Worm (Caenorhabditis elegans) whole organism, L1 larva: ENCODE measurements around the gene eelo-1.

Experiments
- C16A3.4 ChIP-seq: fragments of 150-350 bp; optimal IDR thresholded peaks from 2 replicates; lab custom pipeline; 2014; ENCODE audit warnings: missing biosample characterization, missing genetic modification characterization
- C34B4.2 ChIP-seq: sonication (generic microtip); optimal IDR thresholded peaks from 2 replicates; lab custom pipeline; 2017; ENCODE audit warnings: mild to moderate bottlenecking, missing genetic modification characterization, missing compliant biosample characterization
- Y116A8C.19 ChIP-seq: sonication (generic microtip); optimal IDR thresholded peaks from 2 replicates; lab custom pipeline; 2016; ENCODE audit warnings: missing compliant biosample characterization, missing genetic modification characterization, borderline replicate concordance
- aha-1 ChIP-seq: fragments of 150-350 bp; optimal IDR thresholded peaks from 2 replicates; lab custom pipeline; 2014; ENCODE audit warnings: missing biosample characterization, missing genetic modification characterization
- alr-1 ChIP-seq: fragments of 200-800 bp; sonication (Bioruptor generic); optimal IDR thresholded peaks from 2 replicates; lab custom pipeline; 2018; ENCODE audit warnings: borderline replicate concordance, mild to moderate bottlenecking, missing genetic modification characterization, missing compliant biosample characterization
- blmp-1 ChIP-seq: fragments of 150-350 bp; optimal IDR thresholded peaks from 2 replicates; lab custom pipeline; 2014; ENCODE audit warnings: missing biosample characterization, missing genetic modification characterization
- ceh-63 ChIP-seq: fragments of 200-800 bp; sonication (Bioruptor generic); optimal IDR thresholded peaks from 2 replicates; lab custom pipeline; 2018; ENCODE audit warnings: mild to moderate bottlenecking, missing genetic modification characterization, missing compliant biosample characterization
- ceh-82 ChIP-seq, 3 experiments: fragments of 150-350 bp in 1 of 3; sonication (generic microtip) in 2 of 3; optimal IDR thresholded peaks; 2 replicates each; lab custom pipeline; 2014 to 2017; ENCODE audit warnings: missing biosample characterization in 3 of 3, missing genetic modification characterization in 3 of 3
- ceh-90 ChIP-seq: sonication (generic microtip); optimal IDR thresholded peaks from 2 replicates; lab custom pipeline; 2016; ENCODE audit warnings: missing genetic modification characterization, missing compliant biosample characterization
- dpl-1 ChIP-seq, 3 experiments: fragments of 150-350 bp in 2 of 3; sonication (generic microtip) in 1 of 3; optimal IDR thresholded peaks; 2 replicates each; lab custom pipeline; 2014 to 2017; ENCODE audit warnings: missing biosample characterization in 3 of 3, missing genetic modification characterization in 3 of 3, missing genetic modification reagents in 3 of 3
- dsc-1 ChIP-seq: sonication (generic microtip); optimal IDR thresholded peaks from 2 replicates; lab custom pipeline; 2016; ENCODE audit warnings: mild to moderate bottlenecking, missing genetic modification characterization, missing compliant biosample characterization
- efl-1 ChIP-seq, 4 experiments: fragments of 150-350 bp; optimal IDR thresholded peaks in 3 of 4; peaks in 1 of 4; 1 replicate in 1 of 4; 2 replicates in 3 of 4; lab custom pipeline; 2014; ENCODE audit warnings: missing biosample characterization in 2 of 4, missing genetic modification characterization in 2 of 4, missing genetic modification reagents in 2 of 4
- efl-3 ChIP-seq: fragments of 200-800 bp; sonication (Bioruptor generic); optimal IDR thresholded peaks from 2 replicates; lab custom pipeline; 2018; ENCODE audit warnings: mild to moderate bottlenecking, missing genetic modification characterization, missing compliant biosample characterization
- fkh-10 ChIP-seq: sonication (generic microtip); optimal IDR thresholded peaks from 2 replicates; lab custom pipeline; 2017; ENCODE audit warnings: missing biosample characterization, missing genetic modification reagents, missing genetic modification characterization
- fkh-4 ChIP-seq: sonication (generic microtip); optimal IDR thresholded peaks from 2 replicates; lab custom pipeline; 2016; ENCODE audit warnings: missing compliant biosample characterization, missing genetic modification characterization, borderline replicate concordance
- fkh-8 ChIP-seq: sonication (generic microtip); optimal IDR thresholded peaks from 2 replicates; lab custom pipeline; 2016; ENCODE audit warnings: mild to moderate bottlenecking, missing genetic modification characterization, missing compliant biosample characterization
- irx-1 ChIP-seq: sonication (generic microtip); optimal IDR thresholded peaks from 2 replicates; lab custom pipeline; 2016; ENCODE audit warnings: missing genetic modification characterization, missing compliant biosample characterization
- isw-1 ChIP-seq: fragments of 200-800 bp; sonication (Bioruptor generic); IDR thresholded peaks from 2 replicates; pipeline ENCODE4 v1.3.6; 2022; ENCODE audit warnings: missing genetic modification characterization, missing compliant biosample characterization
- lin-15B ChIP-seq: fragments of 150-350 bp; sonication (generic microtip); optimal IDR thresholded peaks from 3 replicates; lab custom pipeline; 2014; ENCODE audit warnings: missing biosample characterization, missing genetic modification characterization
- lin-35 ChIP-seq, 2 experiments: fragments of 150-350 bp; optimal IDR thresholded peaks; 2 replicates each; lab custom pipeline; 2014; ENCODE audit warnings: missing biosample characterization in 2 of 2, missing genetic modification characterization in 2 of 2, missing genetic modification reagents in 2 of 2
- lsy-2 ChIP-seq, 2 experiments: fragments of 150-350 bp; optimal IDR thresholded peaks; 2 replicates each; lab custom pipeline; 2014; ENCODE audit warnings: missing biosample characterization in 2 of 2, missing genetic modification characterization in 2 of 2
- mdl-1 ChIP-seq, 2 experiments: fragments of 150-350 bp; optimal IDR thresholded peaks; 2 replicates each; lab custom pipeline; 2014 to 2017; ENCODE audit warnings: missing biosample characterization in 2 of 2, missing genetic modification characterization in 2 of 2, inconsistent platforms in 1 of 2
- nhr-12 ChIP-seq: sonication (generic microtip); optimal IDR thresholded peaks from 2 replicates; lab custom pipeline; 2017; ENCODE audit warnings: missing biosample characterization, missing genetic modification characterization
- nhr-28 ChIP-seq: fragments of 150-350 bp; optimal IDR thresholded peaks from 2 replicates; lab custom pipeline; 2014; ENCODE audit warnings: missing biosample characterization, missing genetic modification characterization
- nhr-71 ChIP-seq: sonication (generic microtip); optimal IDR thresholded peaks from 2 replicates; lab custom pipeline; 2016; ENCODE audit warnings: mild to moderate bottlenecking, missing genetic modification characterization, moderate library complexity, missing compliant biosample characterization
- nhr-84 ChIP-seq: sonication (generic microtip); optimal IDR thresholded peaks from 2 replicates; lab custom pipeline; 2017; ENCODE audit warnings: missing biosample characterization, missing genetic modification characterization
- nhr-85 ChIP-seq: sonication (generic microtip); peaks from one replicate; lab custom pipeline; 2016; ENCODE audit warnings: missing genetic modification characterization, inconsistent platforms, missing compliant biosample characterization
- nhr-90 ChIP-seq: sonication (generic microtip); optimal IDR thresholded peaks from 2 replicates; lab custom pipeline; 2016; ENCODE audit warnings: mild to moderate bottlenecking, missing genetic modification characterization, missing compliant biosample characterization; ENCODE audit not compliant: poor library complexity
- pax-3 ChIP-seq: fragments of 200-800 bp; sonication (Bioruptor generic); optimal IDR thresholded peaks from 2 replicates; lab custom pipeline; 2018; ENCODE audit warnings: mild to moderate bottlenecking, missing genetic modification characterization, moderate library complexity, missing compliant biosample characterization
- snu-23 ChIP-seq: sonication (generic microtip); optimal IDR thresholded peaks from 2 replicates; lab custom pipeline; 2016; ENCODE audit warnings: missing genetic modification characterization, missing compliant biosample characterization
- sptf-1 ChIP-seq: fragments of 150-350 bp; optimal IDR thresholded peaks from 2 replicates; lab custom pipeline; 2014; ENCODE audit warnings: missing biosample characterization, missing genetic modification characterization
- swsn-7 ChIP-seq: sonication (generic microtip); optimal IDR thresholded peaks from 2 replicates; lab custom pipeline; 2016; ENCODE audit warnings: missing genetic modification characterization, missing compliant biosample characterization
- tbx-2 ChIP-seq: sonication (generic microtip); optimal IDR thresholded peaks from 2 replicates; lab custom pipeline; 2016; ENCODE audit warnings: missing genetic modification characterization, missing compliant biosample characterization
- unc-130 ChIP-seq: fragments of 150-350 bp; optimal IDR thresholded peaks from 2 replicates; lab custom pipeline; 2017; ENCODE audit warnings: missing biosample characterization, missing genetic modification characterization, inconsistent platforms
- unc-62 ChIP-seq: fragments of 150-350 bp; optimal IDR thresholded peaks from 2 replicates; lab custom pipeline; 2014; ENCODE audit warnings: missing biosample characterization, missing genetic modification reagents, missing genetic modification characterization
- unc-86 ChIP-seq: sonication (generic microtip); optimal IDR thresholded peaks from 2 replicates; lab custom pipeline; 2016; ENCODE audit warnings: missing genetic modification characterization, missing compliant biosample characterization
- vab-15 ChIP-seq: sonication (generic microtip); optimal IDR thresholded peaks from 2 replicates; lab custom pipeline; 2017; ENCODE audit warnings: missing genotype, mild to moderate bottlenecking, missing genetic modification characterization, missing compliant biosample characterization
- xbp-1 ChIP-seq: sonication (generic microtip); optimal IDR thresholded peaks from 2 replicates; lab custom pipeline; 2016; ENCODE audit warnings: missing genetic modification characterization, missing compliant biosample characterization
- ztf-4 ChIP-seq: fragments of 150-350 bp; optimal IDR thresholded peaks from 2 replicates; lab custom pipeline; 2014; ENCODE audit warnings: missing biosample characterization, missing genetic modification characterization

eelo-1 gene

ce11 chrIII:1598927-1599326 is 40.6 kb upstream of the eelo-1 start:
- TF ChIP-seq C34B4.2 (tag; lab: Kevin White, UChicago) (no peak), unc-62 (GFP tag; lab: Kevin White, UChicago) (no peak), efl-1 (optimal IDR thresholded peaks at IDR 0.05; lab: Kevin White, UChicago) (no peak), efl-1 (GFP tag; optimal IDR thresholded peaks at IDR 0.05 in 1 of 2; lab: Kevin White, UChicago) (peak; percentile 18 to 89), lin-35 (GFP tag; optimal IDR thresholded peaks at IDR 0.05; lab: Kevin White, UChicago) (no peak), C16A3.4 (no peak), nhr-12 (tag; lab: Kevin White, UChicago) (no peak), lin-15B (tag; lab: Kevin White, UChicago) (peak; percentile 2), dpl-1 (GFP tag; optimal IDR thresholded peaks at IDR 0.05; lab: Kevin White, UChicago) (peak in 1 of 3 experiments; percentile 16), nhr-85 (tag; lab: Kevin White, UChicago) (peak; percentile 60), ceh-63 (GFP tag; lab: Kevin White, UChicago) (no peak)

DNA sequence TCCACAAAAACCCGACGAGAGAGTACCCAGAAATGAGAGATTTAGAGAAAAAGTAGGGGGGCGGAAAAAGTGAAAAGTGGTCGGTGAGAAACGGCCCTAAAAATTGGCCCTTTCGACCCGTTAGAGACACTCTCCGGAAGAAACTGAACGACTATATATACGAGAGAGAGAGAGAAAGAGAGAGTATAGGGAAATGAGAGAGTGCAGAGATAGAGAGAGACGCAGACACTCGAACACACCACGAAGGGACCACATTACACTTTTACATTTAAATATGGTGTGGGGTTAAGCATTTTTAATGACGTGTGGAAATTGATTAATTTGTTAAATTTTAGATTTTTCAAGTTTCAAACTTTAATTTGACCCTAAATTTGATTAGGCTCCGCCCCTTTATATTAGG is 33.4 kb upstream of the eelo-1 start:
- TF ChIP-seq ceh-82 (tag; optimal IDR thresholded peaks at IDR 0.05; lab: Kevin White, UChicago) (peak in 2 of 3 experiments; percentile 15 to 50), vab-15 (no peak), nhr-71 (tag; lab: Kevin White, UChicago) (peak; percentile 61), pax-3 (tag; lab: Kevin White, UChicago) (no peak), dpl-1 (GFP tag; optimal IDR thresholded peaks at IDR 0.05; lab: Kevin White, UChicago) (peak in 1 of 3 experiments; percentile 2), aha-1 (no peak), unc-86 (tag; lab: Kevin White, UChicago) (peak; percentile 51), nhr-90 (no peak), ceh-63 (GFP tag; lab: Kevin White, UChicago) (no peak), tbx-2 (peak; percentile 36), isw-1 (GFP tag; lab: Robert Waterston, UW) (peak; percentile 14), unc-130 (tag; lab: Kevin White, UChicago) (no peak), efl-3 (no peak), swsn-7 (tag; lab: Kevin White, UChicago) (peak; percentile 46), fkh-8 (tag; lab: Kevin White, UChicago) (no peak), irx-1 (no peak), C34B4.2 (tag; lab: Kevin White, UChicago) (no peak), nhr-84 (no peak), blmp-1 (tag; lab: Kevin White, UChicago) (peak; percentile 12), lin-35 (GFP tag; optimal IDR thresholded peaks at IDR 0.05; lab: Kevin White, UChicago) (no peak), mdl-1 (tag; optimal IDR thresholded peaks at IDR 0.05; lab: Kevin White, UChicago) (no peak), ztf-4 (tag; lab: Kevin White, UChicago) (no peak), lsy-2 (tag; optimal IDR thresholded peaks at IDR 0.05; lab: Kevin White, UChicago) (peak; percentile 20 to 58), nhr-28 (tag; lab: Kevin White, UChicago) (no peak), sptf-1 (tag; lab: Kevin White, UChicago) (no peak), ceh-90 (tag; lab: Kevin White, UChicago) (no peak), unc-62 (GFP tag; lab: Kevin White, UChicago) (no peak), alr-1 (tag; lab: Kevin White, UChicago) (no peak), dsc-1 (tag; lab: Kevin White, UChicago) (peak; percentile 9), fkh-10 (GFP tag; lab: Kevin White, UChicago) (no peak), efl-1 (optimal IDR thresholded peaks at IDR 0.05; lab: Kevin White, UChicago) (peak; percentile 58 to 70), efl-1 (GFP tag; optimal IDR thresholded peaks at IDR 0.05 in 1 of 2; lab: Kevin White, UChicago) (peak in 1 of 2 experiments; percentile 32), snu-23 (GFP tag; lab: Kevin White, UChicago) (peak; percentile 39), xbp-1 (tag; lab: Kevin White, UChicago) (peak; percentile 1)
- TF ChIP-seq, all 84 proteins: peak for 13

ce11 chrIII:1584216-1584715 is 25.9 kb upstream of the eelo-1 start:
- TF ChIP-seq dsc-1 (tag; lab: Kevin White, UChicago) (no peak), unc-86 (tag; lab: Kevin White, UChicago) (no peak), fkh-4 (no peak), Y116A8C.19 (no peak), lsy-2 (tag; optimal IDR thresholded peaks at IDR 0.05; lab: Kevin White, UChicago) (no peak), C34B4.2 (tag; lab: Kevin White, UChicago) (no peak)
